Fruit fly (Drosophila melanogaster) S2 (cell line): Measurements from ENCODE around the gene CG32772.

Experiments
- CG8478 ChIP-seq: fragments of >200 bp; optimal IDR thresholded peaks from 2 replicates; lab custom pipeline; 2018
- CTCF ChIP-seq, 2 experiments: fragments of >200 bp; optimal IDR thresholded peaks; 2 replicates each; lab custom pipeline; 2018

- TF ChIP-seq CG8478 (lab: Kevin White, UChicago): no peak
- TF ChIP-seq CTCF (optimal IDR thresholded peaks at IDR 0.05; lab: Kevin White, UChicago): no peak
These were observed 50.0 kb downstream of the CG32772 start for dm6 chrX:4958872-4959271.
